Worm (Caenorhabditis elegans) whole organism, midembryonic: ENCODE results near the gene nas-33.

ENCODE experiments used
- T22C8.4 ChIP-seq: fragments of 200-800 bp; sonication (Bioruptor generic); IDR thresholded peaks from 2 replicates; pipeline ENCODE4 v1.3.6; 2022; ENCODE audit warnings: missing genetic modification characterization, missing compliant biosample characterization
- cog-1 ChIP-seq: sonication (generic microtip); optimal IDR thresholded peaks from 2 replicates; lab custom pipeline; 2016; ENCODE audit warnings: missing genetic modification characterization, missing compliant biosample characterization
- flt-1 ChIP-seq: fragments of 200-800 bp; sonication (Bioruptor generic); IDR thresholded peaks from 2 replicates; pipeline ENCODE4 v1.3.6; 2022; ENCODE audit warnings: missing genetic modification characterization, missing compliant biosample characterization
- klf-2 ChIP-seq: fragments of 200-800 bp; sonication (Bioruptor generic); conservative IDR thresholded peaks from 2 replicates; pipeline ENCODE4 v1.3.6; 2022; ENCODE audit warnings: missing genetic modification reagents, missing genetic modification characterization, missing compliant biosample characterization
- med-1 ChIP-seq: sonication (generic microtip); optimal IDR thresholded peaks from 2 replicates; lab custom pipeline; 2017; ENCODE audit warnings: missing genetic modification characterization, mild to moderate bottlenecking, missing compliant biosample characterization, antibody characterized with exemption, missing genetic modification reagents; ENCODE audit not compliant: insufficient read depth
- ref-1 ChIP-seq: fragments of 200-800 bp; sonication (Bioruptor generic); conservative IDR thresholded peaks from 2 replicates; pipeline ENCODE4 v1.3.6; 2022; ENCODE audit warnings: missing genetic modification reagents, missing genetic modification characterization, missing compliant biosample characterization
- tab-1 ChIP-seq: fragments of 200-800 bp; sonication (Bioruptor generic); IDR thresholded peaks from 2 replicates; pipeline ENCODE4 v1.3.6; 2022; ENCODE audit warnings: missing genetic modification characterization, missing compliant biosample characterization
- ztf-23 ChIP-seq: fragments of 200-800 bp; sonication (Bioruptor generic); IDR thresholded peaks from 2 replicates; pipeline ENCODE4 v1.3.6; 2022; ENCODE audit warnings: missing genetic modification reagents, missing genetic modification characterization, missing compliant biosample characterization
- ztf-29 ChIP-seq: fragments of 200-800 bp; sonication (Bioruptor generic); IDR thresholded peaks from 2 replicates; pipeline ENCODE4 v1.3.6; 2022; ENCODE audit warnings: missing genetic modification reagents, missing genetic modification characterization, missing compliant biosample characterization

The nas-33 gene

DNA sequence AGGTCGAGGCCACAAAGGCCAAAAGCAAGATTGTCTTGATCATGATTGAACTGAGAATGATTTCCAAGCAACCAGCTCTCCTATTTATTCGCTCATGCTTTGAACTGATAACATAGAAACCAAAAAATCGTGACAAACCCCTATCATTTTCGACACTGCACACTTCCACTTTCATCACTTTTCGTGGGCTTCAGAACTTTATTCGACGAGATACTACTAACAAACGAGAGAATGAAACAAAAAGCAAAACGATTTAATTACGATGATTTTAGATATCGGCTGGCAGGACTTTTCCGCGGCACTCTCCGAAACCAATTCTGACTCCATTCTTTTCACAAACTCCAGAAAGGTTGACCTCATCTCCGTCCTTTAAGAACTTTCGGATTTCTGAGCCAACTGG is 8.5 kb downstream of the nas-33 start, which contains the start of gene asp-14:
asp-14 (minus strand) TSS at position 101 of the 400 bp plus-strand sequence.
- no peak for TF ChIP-seq tab-1 (GFP tag; lab: Robert Waterston, UW)
- TF ChIP-seq cog-1 (tag; lab: Kevin White, UChicago), result no peak
- TF ChIP-seq ztf-29 (GFP tag; lab: Robert Waterston, UW), result no peak
- TF ChIP-seq ztf-23 (GFP tag; lab: Robert Waterston, UW), result no peak
- TF ChIP-seq T22C8.4, result no peak
- no peak for TF ChIP-seq med-1 (GFP tag; lab: Kevin White, UChicago)
- no peak for TF ChIP-seq klf-2 (GFP tag; lab: Robert Waterston, UW)
- no peak for TF ChIP-seq ref-1 (GFP tag; lab: Robert Waterston, UW)
- TF ChIP-seq flt-1 (GFP tag; lab: Robert Waterston, UW), result no peak

DNA sequence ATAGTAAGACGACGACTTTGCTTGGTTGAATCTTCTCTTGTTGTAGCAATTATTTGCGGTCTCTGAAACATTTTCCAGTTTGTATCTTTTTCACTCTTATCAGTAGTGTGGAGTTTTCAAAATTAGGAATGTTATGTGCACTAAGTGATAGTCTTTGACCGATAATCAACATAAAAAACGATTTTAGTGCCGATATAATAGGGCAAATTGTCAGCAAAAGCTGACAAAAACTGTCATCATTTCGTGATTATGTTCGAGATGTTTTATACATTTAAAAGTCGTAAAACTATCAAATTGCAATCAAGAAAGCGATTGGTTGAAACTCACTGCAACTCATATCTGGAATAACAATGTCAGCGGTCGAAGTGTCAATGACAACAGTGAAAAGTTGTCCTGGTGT is 9.8 kb downstream of the nas-33 start:
- TF ChIP-seq flt-1 (GFP tag; lab: Robert Waterston, UW) (no peak), ref-1 (GFP tag; lab: Robert Waterston, UW) (no peak), ztf-29 (GFP tag; lab: Robert Waterston, UW) (no peak), cog-1 (tag; lab: Kevin White, UChicago) (no peak), ztf-23 (GFP tag; lab: Robert Waterston, UW) (no peak), T22C8.4 (no peak), klf-2 (GFP tag; lab: Robert Waterston, UW) (no peak), tab-1 (GFP tag; lab: Robert Waterston, UW) (no peak), med-1 (GFP tag; lab: Kevin White, UChicago) (no peak)

DNA sequence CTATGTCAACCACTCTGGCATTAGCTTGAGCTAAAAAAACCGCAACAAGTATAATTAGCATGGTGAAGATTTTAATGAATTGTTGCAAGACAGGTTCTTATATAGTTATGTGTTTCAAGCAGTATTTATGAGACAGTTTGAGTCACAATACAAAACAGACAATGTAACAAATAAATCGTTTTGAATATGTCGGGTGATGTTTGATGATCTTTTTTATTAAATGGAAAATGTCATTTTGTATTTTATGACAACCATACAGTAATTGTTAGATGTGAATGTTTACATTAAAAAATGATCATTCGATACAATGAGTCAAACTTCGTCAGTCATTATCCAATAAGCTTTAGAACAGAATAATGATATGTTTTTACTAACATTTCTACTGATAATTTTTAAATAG is 11.7 kb downstream of the nas-33 start, which contains the start of gene K10C2.7:
K10C2.7 (minus strand) TSS at position 101 of the 400 bp plus-strand sequence.
- no peak for TF ChIP-seq ref-1 (GFP tag; lab: Robert Waterston, UW)
- TF ChIP-seq tab-1 (GFP tag; lab: Robert Waterston, UW), result no peak
- no peak for TF ChIP-seq ztf-23 (GFP tag; lab: Robert Waterston, UW)
- TF ChIP-seq flt-1 (GFP tag; lab: Robert Waterston, UW), result no peak
- no peak for TF ChIP-seq med-1 (GFP tag; lab: Kevin White, UChicago)
- no peak for TF ChIP-seq klf-2 (GFP tag; lab: Robert Waterston, UW)
- TF ChIP-seq ztf-29 (GFP tag; lab: Robert Waterston, UW), result no peak
- TF ChIP-seq T22C8.4, result no peak

DNA sequence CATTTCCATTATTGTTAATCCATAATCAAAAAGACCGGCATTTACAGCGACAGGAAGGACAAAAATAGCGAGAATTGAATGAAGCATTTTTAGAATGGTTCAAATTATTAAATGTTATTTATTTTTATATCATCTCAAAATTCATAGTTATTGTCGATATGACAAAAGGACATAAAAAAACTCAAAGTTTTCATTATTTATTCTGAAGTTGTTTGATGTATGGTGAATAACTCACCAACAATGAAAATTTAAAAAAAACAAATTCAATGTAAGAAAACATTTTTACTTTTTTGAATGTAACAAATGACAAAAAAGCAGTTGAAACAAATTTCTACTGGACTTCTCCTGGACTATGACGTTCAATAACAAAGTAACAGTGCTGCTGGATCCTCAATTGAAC is 14.6 kb downstream of the nas-33 start, which contains the start of gene K10C2.14:
K10C2.14 (minus strand) TSS at position 101 of the 400 bp plus-strand sequence.
- TF ChIP-seq T22C8.4, result no peak
- no peak for TF ChIP-seq ztf-29 (GFP tag; lab: Robert Waterston, UW)

DNA sequence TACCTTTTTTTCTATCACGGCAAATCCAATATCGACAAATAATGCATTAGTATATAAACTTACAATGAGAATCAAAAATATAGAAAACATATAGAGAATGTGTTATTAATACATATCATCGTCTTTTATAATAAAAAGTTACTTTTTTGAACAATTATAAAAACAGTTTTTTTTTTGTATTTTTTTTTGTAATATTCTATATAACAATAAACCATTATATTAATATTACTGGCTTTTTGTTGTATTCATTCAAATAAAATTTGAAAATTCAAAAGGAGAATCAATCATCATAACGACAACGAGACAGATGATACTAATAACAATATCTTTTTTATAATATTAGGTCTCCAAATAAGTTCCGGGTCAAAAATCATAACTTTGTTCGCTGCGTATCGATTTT is 17.5 kb downstream of the nas-33 start, which contains the start of gene K10C2.8:
K10C2.8 (minus strand) TSS at position 101 of the 400 bp plus-strand sequence.
- TF ChIP-seq ztf-23 (GFP tag; lab: Robert Waterston, UW) (no peak), klf-2 (GFP tag; lab: Robert Waterston, UW) (no peak), ref-1 (GFP tag; lab: Robert Waterston, UW) (no peak), flt-1 (GFP tag; lab: Robert Waterston, UW) (no peak), med-1 (GFP tag; lab: Kevin White, UChicago) (no peak), tab-1 (GFP tag; lab: Robert Waterston, UW) (no peak)

DNA sequence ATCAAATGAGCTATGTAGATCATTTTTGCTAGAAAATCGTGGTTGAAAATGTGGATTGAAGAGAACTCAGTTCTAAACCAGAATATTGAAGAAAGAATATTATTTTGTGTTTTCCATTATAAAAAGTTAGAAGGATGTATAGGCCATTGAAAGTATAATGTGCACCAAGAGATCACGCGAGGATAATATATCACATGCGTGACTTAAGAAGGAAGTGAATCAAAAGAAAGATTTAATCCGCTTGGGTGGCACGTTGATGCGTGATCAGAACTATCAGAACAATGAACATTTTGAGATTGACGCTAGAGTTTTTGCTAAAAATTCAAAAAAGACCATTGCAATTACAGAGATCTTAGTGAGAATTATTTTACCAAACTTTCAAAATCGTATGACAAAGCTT is 19.2 kb downstream of the nas-33 start:
- TF ChIP-seq klf-2 (GFP tag; lab: Robert Waterston, UW) (no peak), ztf-29 (GFP tag; lab: Robert Waterston, UW) (no peak), T22C8.4 (no peak)

DNA sequence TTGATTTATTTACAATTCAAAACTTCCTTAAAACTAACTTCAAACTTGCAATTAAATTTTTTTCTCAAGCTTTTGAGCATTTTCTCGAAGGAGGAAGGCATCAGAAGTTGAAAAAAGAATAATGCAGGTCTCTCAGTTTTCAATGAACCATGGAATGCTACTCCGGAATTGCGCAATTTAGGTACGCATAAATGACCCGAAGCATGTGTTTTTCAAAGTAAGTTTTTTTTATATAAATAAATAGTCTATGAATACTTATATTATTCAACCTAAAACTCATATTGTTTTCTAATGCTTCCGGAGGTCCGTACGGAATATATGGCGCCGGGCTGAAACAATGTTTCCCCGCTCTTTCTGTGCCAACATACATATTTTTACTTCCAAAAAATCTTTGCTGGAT is 21.4 kb downstream of the nas-33 start, which contains the start of gene K10C2.2:
K10C2.2 (minus strand) TSS at position 101 of the 400 bp plus-strand sequence.
- TF ChIP-seq klf-2 (GFP tag; lab: Robert Waterston, UW) (no peak), ref-1 (GFP tag; lab: Robert Waterston, UW) (no peak), med-1 (GFP tag; lab: Kevin White, UChicago) (no peak), tab-1 (GFP tag; lab: Robert Waterston, UW) (no peak), T22C8.4 (no peak), ztf-29 (GFP tag; lab: Robert Waterston, UW) (no peak), ztf-23 (GFP tag; lab: Robert Waterston, UW) (no peak)

DNA sequence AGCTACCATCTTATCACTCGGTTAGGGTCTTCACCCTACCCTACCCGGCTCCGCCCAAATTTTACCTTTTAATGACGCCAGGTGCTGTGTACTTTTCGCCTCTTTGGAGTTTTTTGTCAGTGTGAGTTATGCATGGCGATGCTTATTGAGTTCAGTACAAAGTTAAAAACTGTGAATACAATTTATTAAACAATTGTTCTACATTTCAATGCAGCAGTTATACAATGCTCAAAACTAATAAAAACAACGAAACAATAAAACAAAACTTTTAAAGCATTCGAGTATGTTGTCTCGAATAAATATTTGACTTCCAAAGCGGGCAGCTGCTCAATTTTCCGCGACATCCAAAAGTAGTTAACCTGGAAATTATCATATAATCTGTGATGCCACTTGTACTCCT is 24.5 kb downstream of the nas-33 start, which contains the start of gene ctsa-2:
ctsa-2 (minus strand) TSS at position 101 of the 400 bp plus-strand sequence.
- TF ChIP-seq T22C8.4, result no peak

DNA sequence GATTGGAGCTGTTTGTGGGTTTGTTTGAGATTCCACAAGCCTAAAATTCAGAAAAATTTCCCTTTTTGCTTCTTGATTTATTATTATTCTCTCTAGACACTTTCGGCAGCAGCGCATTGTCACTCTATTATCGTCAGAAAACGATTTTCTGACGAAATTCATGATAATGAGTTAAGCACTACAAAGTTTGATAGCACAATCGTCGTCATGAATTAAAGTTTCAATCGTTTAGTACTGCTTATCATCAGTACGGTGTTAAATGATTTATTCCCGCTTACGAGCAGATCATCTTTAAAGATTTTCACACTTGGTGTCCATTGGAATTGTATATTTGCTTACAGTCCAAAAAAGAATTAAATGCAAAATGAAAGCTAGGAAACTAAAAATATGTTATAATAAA is 25.5 kb downstream of the nas-33 start:
- TF ChIP-seq ref-1 (GFP tag; lab: Robert Waterston, UW), result no peak
- TF ChIP-seq ztf-23 (GFP tag; lab: Robert Waterston, UW), result no peak
- no peak for TF ChIP-seq cog-1 (tag; lab: Kevin White, UChicago)
- no peak for TF ChIP-seq tab-1 (GFP tag; lab: Robert Waterston, UW)
- no peak for TF ChIP-seq med-1 (GFP tag; lab: Kevin White, UChicago)
- no peak for TF ChIP-seq ztf-29 (GFP tag; lab: Robert Waterston, UW)
- no peak for TF ChIP-seq T22C8.4
- no peak for TF ChIP-seq flt-1 (GFP tag; lab: Robert Waterston, UW)
- no peak for TF ChIP-seq klf-2 (GFP tag; lab: Robert Waterston, UW)

DNA sequence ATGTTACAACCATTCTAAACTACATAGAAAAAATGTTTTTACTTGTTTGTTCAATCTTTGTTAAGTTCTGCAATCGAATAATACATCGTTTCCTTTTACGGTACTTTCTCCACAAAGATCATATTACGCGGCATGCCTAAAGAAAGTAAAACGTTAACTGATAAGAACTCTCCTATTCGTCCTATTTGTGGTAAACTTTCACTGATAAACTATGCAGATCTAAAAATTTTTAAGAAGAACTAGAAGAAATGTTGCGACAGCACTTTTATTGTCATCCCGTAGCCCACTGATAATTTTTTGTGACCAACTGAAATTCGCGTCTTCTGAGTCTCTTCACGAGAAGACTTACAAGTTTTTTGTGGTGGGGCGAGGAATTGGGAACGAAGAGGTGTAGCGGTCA is 27.9 kb downstream of the nas-33 start:
- TF ChIP-seq T22C8.4 (no peak), flt-1 (GFP tag; lab: Robert Waterston, UW) (no peak), cog-1 (tag; lab: Kevin White, UChicago) (no peak), med-1 (GFP tag; lab: Kevin White, UChicago) (no peak), tab-1 (GFP tag; lab: Robert Waterston, UW) (no peak), klf-2 (GFP tag; lab: Robert Waterston, UW) (no peak), ztf-23 (GFP tag; lab: Robert Waterston, UW) (no peak), ztf-29 (GFP tag; lab: Robert Waterston, UW) (no peak), ref-1 (GFP tag; lab: Robert Waterston, UW) (no peak)
